Fruit fly (Drosophila melanogaster): ENCODE data around the gene CG6144.
A peak's percentile ranks its signal among the peaks of the same experiment; 100 is the strongest.

The CG6144 gene

dm6 chr2L:10474268-10474678 is 14.2 kb upstream of the CG6144 start, which contains the start of gene RluA-1 (continued):
- TF ChIP-seq nau (GFP tag; optimal IDR thresholded peaks at IDR 0.05) (peak; percentile 99), CG8924 (tag; optimal IDR thresholded peaks at IDR 0.05) (peak; percentile 100), tx (GFP tag; optimal IDR thresholded peaks at IDR 0.05) (peak; percentile 92), Atf3 (GFP tag; optimal IDR thresholded peaks at IDR 0.05) (peak; percentile 92), Mad (GFP tag; optimal IDR thresholded peaks at IDR 0.05) (peak; percentile 98), CG4328 (GFP tag; optimal IDR thresholded peaks at IDR 0.05) (peak; percentile 98), Hmr (GFP tag; optimal IDR thresholded peaks at IDR 0.05) (peak; percentile 99), Sry-δ (GFP tag; optimal IDR thresholded peaks at IDR 0.05) (peak; percentile 55), CG10321 (GFP tag; IDR thresholded peaks at IDR 0.05) (peak; percentile 91), Bgb (GFP tag; IDR thresholded peaks at IDR 0.05; ENCODE audit: partially characterized antibody) (peak; percentile 53), Ssrp (tag; optimal IDR thresholded peaks at IDR 0.05) (peak; percentile 100), aop (GFP tag; IDR thresholded peaks at IDR 0.05) (peak; percentile 90), Nf-YB (GFP tag; optimal IDR thresholded peaks at IDR 0.05) (peak; percentile 91), CG4854 (GFP tag; optimal IDR thresholded peaks at IDR 0.05) (peak; percentile 97), her (GFP tag; optimal IDR thresholded peaks at IDR 0.05) (peak; percentile 83), scrt (GFP tag; optimal IDR thresholded peaks at IDR 0.05) (peak; percentile 96), HLH4C (GFP tag; IDR thresholded peaks at IDR 0.05; ENCODE audit: partially characterized antibody) (peak; percentile 58), tup (GFP tag; optimal IDR thresholded peaks at IDR 0.05) (peak; percentile 97), CG7271 (tag; optimal IDR thresholded peaks at IDR 0.05) (peak; percentile 99), insv (GFP tag; optimal IDR thresholded peaks at IDR 0.05) (peak; percentile 41 to 82), CG13775 (GFP tag; optimal IDR thresholded peaks at IDR 0.05) (peak; percentile 99), CG7786 (GFP tag; optimal IDR thresholded peaks at IDR 0.05) (peak; percentile 87), Trl (optimal IDR thresholded peaks at IDR 0.05) (no peak), Trl (GFP tag; optimal IDR thresholded peaks at IDR 0.05) (peak; percentile 95), CG15479 (GFP tag; optimal IDR thresholded peaks at IDR 0.05) (peak; percentile 77), disco-r (GFP tag; optimal IDR thresholded peaks at IDR 0.05) (peak; percentile 87), CG10274 (GFP tag; optimal IDR thresholded peaks at IDR 0.05) (peak; percentile 92), CG9876 (GFP tag; optimal IDR thresholded peaks at IDR 0.05) (peak; percentile 72), Fer1 (GFP tag; optimal IDR thresholded peaks at IDR 0.05) (peak; percentile 99), chn (GFP tag; optimal IDR thresholded peaks at IDR 0.05) (peak; percentile 98), cato (GFP tag; optimal IDR thresholded peaks at IDR 0.05; ENCODE audit: borderline replicate concordance) (peak; percentile 99), maf-S (GFP tag; optimal IDR thresholded peaks at IDR 0.05) (peak; percentile 87), CG17359 (tag; optimal IDR thresholded peaks at IDR 0.05) (peak; percentile 100), CG10543 (GFP tag; optimal IDR thresholded peaks at IDR 0.05) (peak; percentile 98), slp2 (GFP tag; optimal IDR thresholded peaks at IDR 0.05) (peak; percentile 68), tna (GFP tag; IDR thresholded peaks at IDR 0.05; ENCODE audit: partially characterized antibody) (peak; percentile 76), Doc2 (GFP tag; IDR thresholded peaks at IDR 0.05) (peak; percentile 95), jing (GFP tag; optimal IDR thresholded peaks at IDR 0.05) (peak; percentile 98), CG32767 (GFP tag; IDR thresholded peaks at IDR 0.05) (peak; percentile 99), crol (GFP tag; IDR thresholded peaks at IDR 0.05) (peak; percentile 70), tio (GFP tag; optimal IDR thresholded peaks at IDR 0.05) (peak; percentile 98), CG15514 (GFP tag; optimal IDR thresholded peaks at IDR 0.05) (peak; percentile 95), CG6175 (GFP tag; IDR thresholded peaks at IDR 0.05) (peak; percentile 98), CG6683 (GFP tag; optimal IDR thresholded peaks at IDR 0.05) (peak; percentile 98), YL-1 (GFP tag; optimal IDR thresholded peaks at IDR 0.05) (peak; percentile 97), Mrtf (GFP tag; IDR thresholded peaks at IDR 0.05) (peak; percentile 99), hth (optimal IDR thresholded peaks at IDR 0.05) (no peak), dmrt99B (tag; optimal IDR thresholded peaks at IDR 0.05) (peak; percentile 99), CG34376 (GFP tag; optimal IDR thresholded peaks at IDR 0.05) (peak; percentile 97), org-1 (GFP tag; optimal IDR thresholded peaks at IDR 0.05) (peak; percentile 99), CG13624 (GFP tag; optimal IDR thresholded peaks at IDR 0.05) (peak; percentile 92)

Data from whole organism, embryonic.